Worm (Caenorhabditis elegans) whole organism, young adult: Measurements from ENCODE around the gene cin-4.

Source experiments
- B0336.3 ChIP-seq: fragments of 200-800 bp; sonication (Bioruptor generic); IDR thresholded peaks from 2 replicates; pipeline ENCODE4 v1.3.6; 2022; ENCODE audit warnings: missing genetic modification characterization, missing compliant biosample characterization
- F37B4.10 ChIP-seq: fragments of 200-800 bp; sonication (Bioruptor generic); IDR thresholded peaks from 2 replicates; pipeline ENCODE4 v1.3.6; 2022; ENCODE audit warnings: missing genetic modification characterization, missing compliant biosample characterization
- F49E8.2 ChIP-seq: sonication (generic microtip); optimal IDR thresholded peaks from 3 replicates; lab custom pipeline; 2017; ENCODE audit warnings: missing genetic modification characterization, mild to moderate bottlenecking, missing compliant biosample characterization, antibody characterized with exemption, moderate library complexity; ENCODE audit not compliant: insufficient read depth
- T26A5.8 ChIP-seq: sonication (generic microtip); optimal IDR thresholded peaks from 2 replicates; lab custom pipeline; 2016; ENCODE audit warnings: missing genetic modification characterization, missing compliant biosample characterization
- Y53F4B.3 ChIP-seq: fragments of 200-800 bp; sonication (Bioruptor generic); IDR thresholded peaks from 2 replicates; pipeline ENCODE4 v1.3.6; 2022; ENCODE audit warnings: missing genetic modification reagents, missing genetic modification characterization, missing compliant biosample characterization
- Y53G8AR.9 ChIP-seq: fragments of 200-800 bp; sonication (Bioruptor generic); conservative IDR thresholded peaks from 2 replicates; pipeline ENCODE4 v1.3.6; 2022; ENCODE audit warnings: missing genetic modification reagents, missing genetic modification characterization, missing compliant biosample characterization
- Y56A3A.18 ChIP-seq: fragments of 200-800 bp; sonication (Bioruptor generic); IDR thresholded peaks from 2 replicates; pipeline ENCODE4 v1.3.6; 2022; ENCODE audit warnings: missing genetic modification reagents, missing genetic modification characterization, missing compliant biosample characterization
- ZK185.1 ChIP-seq: sonication (generic microtip); optimal IDR thresholded peaks from 2 replicates; lab custom pipeline; 2016; ENCODE audit warnings: mild to moderate bottlenecking, missing genetic modification characterization, missing compliant biosample characterization; ENCODE audit not compliant: poor library complexity, severe bottlenecking
- akir-1 ChIP-seq: fragments of 200-800 bp; sonication (Bioruptor generic); optimal IDR thresholded peaks from 2 replicates; lab custom pipeline; 2018; ENCODE audit warnings: mild to moderate bottlenecking, missing genetic modification characterization, moderate library complexity, missing compliant biosample characterization
- athp-1 ChIP-seq: sonication (generic microtip); optimal IDR thresholded peaks from 2 replicates; lab custom pipeline; 2017; ENCODE audit warnings: mild to moderate bottlenecking, missing genetic modification characterization, missing compliant biosample characterization
- bed-2 ChIP-seq: fragments of 200-800 bp; sonication (Bioruptor generic); IDR thresholded peaks from 2 replicates; pipeline ENCODE4 v1.3.6; 2022; ENCODE audit warnings: missing genetic modification reagents, missing genetic modification characterization, missing compliant biosample characterization
- ccch-3 ChIP-seq: fragments of 200-800 bp; sonication (Bioruptor generic); optimal IDR thresholded peaks from 2 replicates; lab custom pipeline; 2018; ENCODE audit warnings: mild to moderate bottlenecking, missing genetic modification characterization, missing compliant biosample characterization
- die-1 ChIP-seq: sonication (generic microtip); optimal IDR thresholded peaks from 2 replicates; lab custom pipeline; 2016; ENCODE audit warnings: missing genotype, mild to moderate bottlenecking, missing genetic modification characterization, missing compliant biosample characterization
- dpff-1 ChIP-seq: sonication (generic microtip); optimal IDR thresholded peaks from 2 replicates; lab custom pipeline; 2017; ENCODE audit warnings: mild to moderate bottlenecking, missing genetic modification characterization, missing compliant biosample characterization
- dpl-1 ChIP-seq: fragments of 150-350 bp; optimal IDR thresholded peaks from 2 replicates; lab custom pipeline; 2014; ENCODE audit warnings: missing biosample characterization, missing genetic modification reagents, missing genetic modification characterization
- egl-18 ChIP-seq: fragments of 200-800 bp; sonication (Bioruptor generic); IDR thresholded peaks from 2 replicates; pipeline ENCODE4 v1.3.6; 2022; ENCODE audit warnings: missing genetic modification reagents, missing genetic modification characterization, missing compliant biosample characterization
- egl-44 ChIP-seq: fragments of 200-800 bp; sonication (Bioruptor generic); IDR thresholded peaks from 2 replicates; pipeline ENCODE4 v1.3.6; 2022; ENCODE audit warnings: missing genetic modification reagents, missing genetic modification characterization, missing compliant biosample characterization
- egrh-3 ChIP-seq: fragments of 200-800 bp; sonication (Bioruptor generic); IDR thresholded peaks from 2 replicates; pipeline ENCODE4 v1.3.6; 2022; ENCODE audit warnings: missing genetic modification reagents, missing genetic modification characterization, missing compliant biosample characterization
- ets-4 ChIP-seq: fragments of 200-800 bp; sonication (Bioruptor generic); optimal IDR thresholded peaks from 2 replicates; lab custom pipeline; 2018; ENCODE audit warnings: mild to moderate bottlenecking, missing genetic modification characterization, missing compliant biosample characterization
- hlh-26 ChIP-seq: fragments of 200-800 bp; sonication (Bioruptor generic); conservative IDR thresholded peaks from 2 replicates; pipeline ENCODE4 v1.3.6; 2022; ENCODE audit warnings: missing genetic modification reagents, missing genetic modification characterization, missing compliant biosample characterization
- lag-1 ChIP-seq: fragments of 200-800 bp; sonication (Bioruptor generic); IDR thresholded peaks from 2 replicates; pipeline ENCODE4 v1.3.6; 2022; ENCODE audit warnings: missing genetic modification reagents, missing genetic modification characterization, missing compliant biosample characterization
- lin-26 ChIP-seq: fragments of 200-800 bp; sonication (Bioruptor generic); IDR thresholded peaks from 2 replicates; pipeline ENCODE4 v1.3.6; 2022; ENCODE audit warnings: missing genetic modification reagents, missing genetic modification characterization, missing compliant biosample characterization
- lin-35 ChIP-seq, 3 experiments: fragments of 150-350 bp in 2 of 3; sonication (generic microtip) in 1 of 3; optimal IDR thresholded peaks; 2 replicates each; lab custom pipeline; 2014 to 2018; ENCODE audit warnings: missing biosample characterization in 3 of 3, missing genetic modification characterization in 3 of 3, missing genetic modification reagents in 3 of 3
- lsl-1 ChIP-seq: fragments of 200-800 bp; sonication (Bioruptor generic); optimal IDR thresholded peaks from 2 replicates; lab custom pipeline; 2018; ENCODE audit warnings: mild to moderate bottlenecking, missing genetic modification characterization, moderate library complexity, missing compliant biosample characterization
- madf-10 ChIP-seq: sonication (generic microtip); optimal IDR thresholded peaks from 2 replicates; lab custom pipeline; 2016; ENCODE audit warnings: mild to moderate bottlenecking, missing genetic modification characterization, missing compliant biosample characterization
- mel-28 ChIP-seq: sonication (generic microtip); optimal IDR thresholded peaks from 2 replicates; lab custom pipeline; 2016; ENCODE audit warnings: borderline replicate concordance, mild to moderate bottlenecking, missing genetic modification characterization, missing compliant biosample characterization
- mxl-1 ChIP-seq: sonication (generic microtip); optimal IDR thresholded peaks from 2 replicates; lab custom pipeline; 2016; ENCODE audit warnings: missing genetic modification characterization, missing compliant biosample characterization
- nfya-1 ChIP-seq: sonication (generic microtip); optimal IDR thresholded peaks from 2 replicates; lab custom pipeline; 2017; ENCODE audit warnings: antibody characterized with exemption, missing compliant biosample characterization, missing genetic modification characterization, borderline replicate concordance; ENCODE audit not compliant: insufficient read depth
- nhr-90 ChIP-seq: sonication (generic microtip); optimal IDR thresholded peaks from 2 replicates; lab custom pipeline; 2016; ENCODE audit warnings: missing genotype, mild to moderate bottlenecking, missing genetic modification characterization, missing compliant biosample characterization
- rcor-1 ChIP-seq: fragments of 200-800 bp; sonication (Bioruptor generic); IDR thresholded peaks from 2 replicates; pipeline ENCODE4 v1.3.6; 2022; ENCODE audit warnings: missing genetic modification reagents, missing genetic modification characterization, missing compliant biosample characterization
- sdz-38 ChIP-seq: sonication (generic microtip); optimal IDR thresholded peaks from 2 replicates; lab custom pipeline; 2016; ENCODE audit warnings: missing genotype, missing genetic modification characterization, missing compliant biosample characterization
- snpc-1.3 ChIP-seq: sonication (generic microtip); optimal IDR thresholded peaks from 2 replicates; lab custom pipeline; 2017; ENCODE audit warnings: missing genetic modification characterization, mild to moderate bottlenecking, missing compliant biosample characterization, antibody characterized with exemption, moderate library complexity, missing genotype, missing genetic modification reagents; ENCODE audit not compliant: insufficient read depth
- sptf-2 ChIP-seq: fragments of 200-800 bp; sonication (Bioruptor generic); optimal IDR thresholded peaks from 2 replicates; lab custom pipeline; 2018; ENCODE audit warnings: mild to moderate bottlenecking, missing genetic modification characterization, missing compliant biosample characterization
- tbp1 ChIP-seq: fragments of 200-800 bp; sonication (Bioruptor generic); optimal IDR thresholded peaks from 2 replicates; lab custom pipeline; 2018; ENCODE audit warnings: mild to moderate bottlenecking, missing genetic modification characterization, missing compliant biosample characterization
- tlf-1 ChIP-seq: fragments of 200-800 bp; sonication (Bioruptor generic); optimal IDR thresholded peaks from 2 replicates; lab custom pipeline; 2018; ENCODE audit warnings: mild to moderate bottlenecking, missing genetic modification characterization, missing compliant biosample characterization
- xnd-1 ChIP-seq: sonication (generic microtip); optimal IDR thresholded peaks from 2 replicates; lab custom pipeline; 2016; ENCODE audit warnings: missing genotype, missing genetic modification reagents, missing genetic modification characterization, missing compliant biosample characterization
- zim-3 ChIP-seq: sonication (generic microtip); optimal IDR thresholded peaks from 2 replicates; lab custom pipeline; 2017; ENCODE audit warnings: mild to moderate bottlenecking, missing genetic modification characterization, moderate library complexity, missing compliant biosample characterization
- ztf-25 ChIP-seq: fragments of 200-800 bp; sonication (Bioruptor generic); IDR thresholded peaks from 2 replicates; pipeline ENCODE4 v1.3.6; 2022; ENCODE audit warnings: missing genetic modification reagents, missing genetic modification characterization, missing compliant biosample characterization
- ztf-6 ChIP-seq: fragments of 200-800 bp; sonication (Bioruptor generic); IDR thresholded peaks from 2 replicates; pipeline ENCODE4 v1.3.6; 2022; ENCODE audit warnings: missing genetic modification reagents, missing genetic modification characterization, missing compliant biosample characterization

cin-4 gene

ce11 chrII:7051778-7052177 lies 13.7 kb downstream of the cin-4 start, which contains the start of gene ZK1127.12:
Gene ZK1127.12, plus strand, starts transcription at chrII:7052078.
- TF ChIP-seq ZK185.1 (tag; lab: Kevin White, UChicago): no peak
- TF ChIP-seq die-1 (tag; lab: Kevin White, UChicago): no peak
- no peak for TF ChIP-seq dpff-1
- TF ChIP-seq xnd-1: no peak
- no peak for TF ChIP-seq mxl-1 (tag; lab: Kevin White, UChicago)
- no peak for TF ChIP-seq lin-35 (GFP tag; optimal IDR thresholded peaks at IDR 0.05; lab: Kevin White, UChicago)
- no peak for TF ChIP-seq akir-1
- TF ChIP-seq nfya-1 (tag; lab: Kevin White, UChicago): no peak
- no peak for TF ChIP-seq mel-28 (tag; lab: Kevin White, UChicago)
- no peak for TF ChIP-seq lin-26 (GFP tag; lab: Robert Waterston, UW)
- TF ChIP-seq lsl-1: no peak
- no peak for TF ChIP-seq nhr-90
- no peak for TF ChIP-seq Y53G8AR.9
- no peak for TF ChIP-seq lag-1 (GFP tag; lab: Robert Waterston, UW)
- TF ChIP-seq ztf-25 (GFP tag; lab: Robert Waterston, UW): no peak
- TF ChIP-seq egl-44 (GFP tag; lab: Robert Waterston, UW): no peak

ce11 chrII:7053001-7053400 lies 14.9 kb downstream of the cin-4 start, which contains the start of gene ZK1127.13:
Gene ZK1127.13, plus strand, starts transcription at chrII:7053301.
- no peak for TF ChIP-seq F37B4.10 (GFP tag; lab: Robert Waterston, UW)
- TF ChIP-seq, all 124 proteins: peak for 0

ce11 chrII:7053649-7054048 lies 15.6 kb downstream of the cin-4 start, which contains the start of gene ZK1127.4:
Gene ZK1127.4, plus strand, starts transcription at chrII:7053949.
- no peak for TF ChIP-seq egl-44 (GFP tag; lab: Robert Waterston, UW)
- TF ChIP-seq sptf-2 (GFP tag; lab: Kevin White, UChicago): no peak
- no peak for TF ChIP-seq F49E8.2 (tag; lab: Kevin White, UChicago)
- TF ChIP-seq zim-3 (tag; lab: Kevin White, UChicago): no peak
- no peak for TF ChIP-seq egl-18
- no peak for TF ChIP-seq T26A5.8
- TF ChIP-seq madf-10: no peak
- no peak for TF ChIP-seq ccch-3
- no peak for TF ChIP-seq athp-1 (tag; lab: Kevin White, UChicago)
- TF ChIP-seq tlf-1 (GFP tag; lab: Kevin White, UChicago): no peak

- TF ChIP-seq ztf-6 (GFP tag; lab: Robert Waterston, UW): no peak
- TF ChIP-seq dpff-1: no peak
- no peak for TF ChIP-seq sdz-38 (tag; lab: Kevin White, UChicago)
- no peak for TF ChIP-seq ets-4 (GFP tag; lab: Kevin White, UChicago)
- TF ChIP-seq ZK185.1 (tag; lab: Kevin White, UChicago): no peak
- no peak for TF ChIP-seq hlh-26
- no peak for TF ChIP-seq Y53F4B.3 (GFP tag; lab: Robert Waterston, UW)
- TF ChIP-seq Y56A3A.18 (GFP tag; lab: Robert Waterston, UW): no peak
- TF ChIP-seq mxl-1 (tag; lab: Kevin White, UChicago): no peak
- TF ChIP-seq snpc-1.3 (tag; lab: Kevin White, UChicago): no peak
- no peak for TF ChIP-seq bed-2 (GFP tag; lab: Robert Waterston, UW)
- TF ChIP-seq B0336.3 (GFP tag; lab: Robert Waterston, UW): no peak
- no peak for TF ChIP-seq dpl-1 (GFP tag; lab: Kevin White, UChicago)
- TF ChIP-seq egrh-3 (GFP tag; lab: Robert Waterston, UW): no peak
- no peak for TF ChIP-seq rcor-1
- TF ChIP-seq tbp1 (GFP tag; lab: Kevin White, UChicago): no peak
- no peak for TF ChIP-seq xnd-1
- TF ChIP-seq, all 124 proteins: peak for 0
These were observed 16.9 kb downstream of the cin-4 start, which contains the start of gene ZK1127.3 for ce11 chrII:7054987-7055386. Gene ZK1127.3, plus strand, starts transcription at chrII:7055287.
